Fruit fly (Drosophila melanogaster): ENCODE measurements around the gene Rb97D.
A peak's percentile ranks its signal among the peaks of the same experiment; 100 is the strongest.

Rb97D gene

dm6 chr3R:26859228-26859627, 16.3 kb downstream of the Rb97D start (continued):
- TF ChIP-seq maf-S (GFP tag; optimal IDR thresholded peaks at IDR 0.05), result no peak
- peak; percentile 46; the same call in 1 of the 2 replicates for TF ChIP-seq slbo (GFP tag; IDR thresholded peaks at IDR 0.05)
- 0 out of 2 replicates have a peak, but pooled peaks have one; percentile 15 for TF ChIP-seq CG17612 (GFP tag; IDR thresholded peaks at IDR 0.05)
- peak; percentile 23; the same call in 1 of the 2 replicates for TF ChIP-seq Nf-YA (GFP tag; IDR thresholded peaks at IDR 0.05)
- peak; percentile 7 for TF ChIP-seq CG16815 (GFP tag; optimal IDR thresholded peaks at IDR 0.05)
- TF ChIP-seq exex (tag; optimal IDR thresholded peaks at IDR 0.05), result no peak
- TF ChIP-seq Ets65A (GFP tag), result peak; percentile 87
- peak; percentile 8 for TF ChIP-seq az2 (GFP tag; optimal IDR thresholded peaks at IDR 0.05)
- TF ChIP-seq z (GFP tag; IDR thresholded peaks at IDR 0.05), result 0 out of 3 replicates have a peak, but pooled peaks have one; percentile 36
- no peak for TF ChIP-seq repo (GFP tag; optimal IDR thresholded peaks at IDR 0.05)
- peak; percentile 38 for TF ChIP-seq caup (GFP tag; optimal IDR thresholded peaks at IDR 0.05; ENCODE audit: severe bottlenecking)
- TF ChIP-seq CG12769 (tag; optimal IDR thresholded peaks at IDR 0.05), result peak; percentile 25
- TF ChIP-seq MBD-R2 (GFP tag; IDR thresholded peaks at IDR 0.05), result 0 out of 2 replicates have a peak, but pooled peaks have one; percentile 31
- TF ChIP-seq Blimp-1 (GFP tag; optimal IDR thresholded peaks at IDR 0.05), result peak; percentile 18
- TF ChIP-seq sisA (GFP tag; IDR thresholded peaks at IDR 0.05), result peak; percentile 80
- TF ChIP-seq pzg (GFP tag; optimal IDR thresholded peaks at IDR 0.05), result no peak
- TF ChIP-seq fu2 (GFP tag; optimal IDR thresholded peaks at IDR 0.05), result no peak
- TF ChIP-seq CG11093 (GFP tag; IDR thresholded peaks at IDR 0.05), result 0 out of 3 replicates have a peak, but pooled peaks have one; percentile 23
- TF ChIP-seq CG14050 (GFP tag; IDR thresholded peaks at IDR 0.05), result peak; percentile 23; the same call in 1 of the 3 replicates
- no peak for TF ChIP-seq GATAe (GFP tag; conservative IDR thresholded peaks at IDR 0.05)
- peak; percentile 70 for TF ChIP-seq ERR (GFP tag; optimal IDR thresholded peaks at IDR 0.05)
- TF ChIP-seq CG11695 (GFP tag; IDR thresholded peaks at IDR 0.05), result no peak
- TF ChIP-seq CG15514 (GFP tag; optimal IDR thresholded peaks at IDR 0.05), result peak; percentile 44
- 0 out of 2 replicates have a peak, but pooled peaks have one; percentile 50 for TF ChIP-seq CG4730 (GFP tag; IDR thresholded peaks at IDR 0.05)
- peak; percentile 14 for TF ChIP-seq CG30403 (GFP tag; optimal IDR thresholded peaks at IDR 0.05)
- peak; percentile 59 for TF ChIP-seq CG9727 (GFP tag; optimal IDR thresholded peaks at IDR 0.05)
- TF ChIP-seq Dad (GFP tag; optimal IDR thresholded peaks at IDR 0.05), result peak; percentile 76
- TF ChIP-seq CG1602 (GFP tag; optimal IDR thresholded peaks at IDR 0.05), result no peak
- TF ChIP-seq Optix (GFP tag; IDR thresholded peaks at IDR 0.05), result 0 out of 3 replicates have a peak, but pooled peaks have one; percentile 20
- peak; percentile 72 for TF ChIP-seq Antp (GFP tag; optimal IDR thresholded peaks at IDR 0.05)
- no peak for TF ChIP-seq slou (GFP tag; optimal IDR thresholded peaks at IDR 0.05)
- TF ChIP-seq sima (GFP tag; optimal IDR thresholded peaks at IDR 0.05), result no peak
- peak; percentile 34; the same call in 1 of the 2 replicates for TF ChIP-seq esg (GFP tag; conservative IDR thresholded peaks at IDR 0.05)
- no peak for TF ChIP-seq gsb-n (tag; optimal IDR thresholded peaks at IDR 0.05)
- peak; percentile 52 for TF ChIP-seq Side (GFP tag; optimal IDR thresholded peaks at IDR 0.05)
- peak; percentile 47; the same call in 1 of the 2 replicates for TF ChIP-seq Atf6 (GFP tag; IDR thresholded peaks at IDR 0.05)
- peak in 1 of 2 experiments; percentile 68 for TF ChIP-seq eve (GFP tag; optimal IDR thresholded peaks at IDR 0.05)
- 0 out of 3 replicates have a peak, but pooled peaks have one; percentile 26 for TF ChIP-seq CG17361 (GFP tag; IDR thresholded peaks at IDR 0.05)
- peak; percentile 9 for TF ChIP-seq zen (tag; optimal IDR thresholded peaks at IDR 0.05)
- TF ChIP-seq pum (GFP tag; optimal IDR thresholded peaks at IDR 0.05), result peak; percentile 67
- peak; percentile 30 for TF ChIP-seq CG4424 (GFP tag; optimal IDR thresholded peaks at IDR 0.05)
- peak; percentile 54 for TF ChIP-seq CG15696 (tag; optimal IDR thresholded peaks at IDR 0.05)
- peak; percentile 38 for TF ChIP-seq CG7556 (GFP tag; optimal IDR thresholded peaks at IDR 0.05)
- TF ChIP-seq tin (GFP tag; optimal IDR thresholded peaks at IDR 0.05), result peak; percentile 37
- TF ChIP-seq ac (GFP tag; optimal IDR thresholded peaks at IDR 0.05), result peak; percentile 4
- no peak for TF ChIP-seq so (GFP tag; IDR thresholded peaks at IDR 0.05)
- 0 out of 2 replicates have a peak, but pooled peaks have one; percentile 38 for TF ChIP-seq ttk (GFP tag; IDR thresholded peaks at IDR 0.05)
- peak; percentile 5 for TF ChIP-seq Fer3 (tag; optimal IDR thresholded peaks at IDR 0.05)
- peak; percentile 25 for TF ChIP-seq dmrt11E (tag; optimal IDR thresholded peaks at IDR 0.05)
- TF ChIP-seq CG31388 (GFP tag; optimal IDR thresholded peaks at IDR 0.05), result no peak
- TF ChIP-seq CG7839 (tag; optimal IDR thresholded peaks at IDR 0.05), result peak; percentile 52
